Worm (Caenorhabditis elegans): ENCODE results near the gene F35H10.10.
A peak's percentile ranks its signal among the peaks of the same experiment; 100 is the strongest.
"Not testable (repeated sequence)": the region's sequence is repeated elsewhere in the genome, so short reads cannot be mapped to it uniquely, and the experiment has no call there.

Gene F35H10.10

DNA sequence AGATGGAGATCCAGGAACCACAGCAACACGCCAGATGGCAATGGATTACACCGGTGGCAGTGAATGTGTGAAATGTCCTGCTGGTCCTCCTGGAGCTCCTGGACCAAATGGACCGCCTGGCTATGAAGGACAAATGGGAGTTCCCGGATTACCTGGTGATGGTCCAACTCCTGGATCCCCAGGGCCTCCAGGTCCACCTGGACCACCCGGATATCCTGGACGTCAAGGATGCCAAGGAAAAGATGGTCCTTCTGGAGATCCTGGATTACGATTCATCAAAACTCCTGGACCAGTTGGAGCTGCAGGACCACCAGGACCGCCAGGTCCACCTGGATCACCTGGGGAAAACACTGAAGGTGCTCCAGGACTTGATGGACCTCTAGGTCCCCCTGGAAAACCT lies 44.6 kb upstream of the F35H10.10 start:
- TF ChIP-seq K02D7.2 (tag; optimal IDR thresholded peaks at IDR 0.05) (no peak), elt-4 (tag; optimal IDR thresholded peaks at IDR 0.05) (peak; percentile 64), dmd-4 (tag; optimal IDR thresholded peaks at IDR 0.05; ENCODE audit: borderline replicate concordance) (no peak)

- TF ChIP-seq C08G9.2 (tag; optimal IDR thresholded peaks at IDR 0.05) (no peak), ceh-2 (tag; optimal IDR thresholded peaks at IDR 0.05) (no peak), zip-5 (tag; optimal IDR thresholded peaks at IDR 0.05) (no peak), tbx-7 (tag; optimal IDR thresholded peaks at IDR 0.05) (no peak), unc-42 (tag; optimal IDR thresholded peaks at IDR 0.05) (no peak), unc-3 (GFP tag; conservative IDR thresholded peaks at IDR 0.05) (no peak), unc-3 (tag; optimal IDR thresholded peaks at IDR 0.05) (no peak), ceh-24 (tag; optimal IDR thresholded peaks at IDR 0.05) (no peak), ceh-14 (tag; optimal IDR thresholded peaks at IDR 0.05) (no peak), K09A11.1 (tag; optimal IDR thresholded peaks at IDR 0.05; ENCODE audit: insufficient read depth) (no peak), hlh-6 (tag; optimal IDR thresholded peaks at IDR 0.05) (no peak), ceh-45 (GFP tag; IDR thresholded peaks at IDR 0.05) (no peak), pha-4 (tag; optimal IDR thresholded peaks at IDR 0.05) (no peak), elt-4 (tag; optimal IDR thresholded peaks at IDR 0.05) (no peak), npax-4 (tag; optimal IDR thresholded peaks at IDR 0.05) (no peak), pat-9 (tag; optimal IDR thresholded peaks at IDR 0.05) (no peak), K02D7.2 (tag; optimal IDR thresholded peaks at IDR 0.05) (no peak), madf-2 (tag; optimal IDR thresholded peaks at IDR 0.05) (no peak), sox-4 (tag; optimal IDR thresholded peaks at IDR 0.05) (no peak), dmd-4 (tag; optimal IDR thresholded peaks at IDR 0.05; ENCODE audit: borderline replicate concordance) (no peak)
Measured at ce11 chrIV:8355592-8355991, 42.8 kb upstream of the F35H10.10 start, which contains the start of the genes F17E9.2 and col-116. TSS of gene F17E9.2 (plus strand) at chrIV:8355892. TSS of gene col-116 (plus strand) at chrIV:8355906.

ce11 chrIV:8354572-8354971 lies 41.8 kb upstream of the F35H10.10 start, which contains the start of gene F17E9.3:
TSS of gene F17E9.3 (plus strand) at chrIV:8354872.
- TF ChIP-seq ceh-24 (tag; optimal IDR thresholded peaks at IDR 0.05) (no peak), C38D4.7 (GFP tag; optimal IDR thresholded peaks at IDR 0.05) (no peak), npax-4 (tag; optimal IDR thresholded peaks at IDR 0.05) (no peak), ceh-18 (tag; optimal IDR thresholded peaks at IDR 0.05) (no peak), K02D7.2 (tag; optimal IDR thresholded peaks at IDR 0.05) (no peak), ref-2 (tag; optimal IDR thresholded peaks at IDR 0.05) (no peak)

DNA sequence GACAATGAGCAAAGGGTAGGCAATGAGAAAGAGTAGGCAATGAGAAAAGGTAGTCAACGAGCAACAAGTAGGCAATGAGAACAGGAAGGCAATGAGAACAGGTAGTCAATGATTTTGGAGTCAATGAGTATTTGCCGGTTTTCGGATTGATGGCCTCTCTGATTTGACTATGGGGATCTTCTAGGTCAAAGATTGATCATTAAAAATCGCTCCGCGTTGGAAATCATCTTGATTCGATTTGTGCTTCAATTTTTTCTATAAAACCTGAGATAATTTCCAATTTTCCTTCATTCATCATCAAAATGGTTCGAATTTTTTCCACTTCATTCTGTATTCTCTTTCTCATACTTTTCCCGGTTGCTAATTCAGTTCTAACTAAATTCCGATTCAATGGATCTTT lies 39.3 kb upstream of the F35H10.10 start, which contains the start of gene F17E9.16:
Gene F17E9.16 (plus strand): TSS at position 301 of the 400 bp plus-strand sequence.
- not testable (repeated sequence) for TF ChIP-seq ceh-2, hlh-6, ref-2 (tag; optimal IDR thresholded peaks at IDR 0.05)

DNA sequence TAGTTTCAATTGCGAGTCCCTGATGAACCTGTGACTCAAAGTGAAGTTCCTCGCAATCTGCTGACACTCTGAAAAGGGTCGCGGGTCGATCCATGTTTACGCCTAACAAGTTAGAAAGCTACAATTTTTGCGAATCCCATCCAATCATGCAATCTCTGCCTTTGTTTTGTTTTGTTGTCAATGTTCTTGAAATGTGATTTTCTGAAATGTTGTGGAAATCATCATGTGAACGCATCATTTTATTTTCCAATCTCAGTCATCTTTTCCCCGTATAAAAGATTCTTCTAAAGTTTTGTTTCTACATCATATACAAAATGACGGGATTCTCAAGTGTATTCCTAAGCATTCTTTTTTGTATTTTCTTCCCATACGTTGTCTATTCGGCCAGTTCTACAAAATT lies 35.3 kb upstream of the F35H10.10 start, which contains the start of gene F17E9.4:
Gene F17E9.4 (plus strand): TSS at position 301 of the 400 bp plus-strand sequence.
- TF ChIP-seq nhr-232 (tag; optimal IDR thresholded peaks at IDR 0.05), result no peak

DNA sequence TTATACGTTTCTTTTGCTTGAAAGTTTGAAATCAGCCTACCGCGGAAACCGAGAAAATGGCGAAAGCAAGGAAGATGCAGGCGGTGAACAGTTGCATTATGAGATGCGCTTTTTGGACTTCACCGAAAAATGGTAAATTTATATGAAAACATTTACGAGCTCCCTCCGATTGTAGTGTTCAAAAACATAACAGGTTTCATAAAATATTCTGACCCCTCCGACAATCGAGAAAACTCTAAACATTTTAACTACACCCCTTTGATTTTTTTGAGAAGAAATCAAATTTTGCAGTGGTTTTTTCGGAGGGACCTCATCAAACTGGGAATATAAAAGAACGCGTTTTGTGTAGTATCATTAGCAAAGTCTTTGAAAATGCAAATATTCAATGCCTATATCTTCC lies 34.3 kb upstream of the F35H10.10 start, which contains the start of the genes F17E9.18 and F17E9.15:
Gene F17E9.18 (minus strand): TSS at position 101 of the 400 bp plus-strand sequence.
Gene F17E9.15 (plus strand): TSS at position 368 of the 400 bp plus-strand sequence.
- TF ChIP-seq ceh-24 (tag; optimal IDR thresholded peaks at IDR 0.05), result no peak
- no peak for TF ChIP-seq pag-3 (tag; optimal IDR thresholded peaks at IDR 0.05; ENCODE audit: borderline replicate concordance)
- no peak for TF ChIP-seq ceh-14 (tag; optimal IDR thresholded peaks at IDR 0.05)
- TF ChIP-seq elt-2 (tag; optimal IDR thresholded peaks at IDR 0.05), result no peak
- no peak for TF ChIP-seq ama-1 (optimal IDR thresholded peaks at IDR 0.05)
- no peak for TF ChIP-seq pat-9 (tag; optimal IDR thresholded peaks at IDR 0.05)
- no peak for TF ChIP-seq hlh-30 (tag; optimal IDR thresholded peaks at IDR 0.05; ENCODE audit: insufficient read depth)
- no peak for TF ChIP-seq hlh-13 (GFP tag; optimal IDR thresholded peaks at IDR 0.05)
- TF ChIP-seq ceh-48 (tag; optimal IDR thresholded peaks at IDR 0.05), result no peak
- TF ChIP-seq dve-1 (tag; optimal IDR thresholded peaks at IDR 0.05), result no peak
- no peak for TF ChIP-seq unc-3 (GFP tag; conservative IDR thresholded peaks at IDR 0.05)
- TF ChIP-seq unc-3 (tag; optimal IDR thresholded peaks at IDR 0.05), result no peak
- no peak for TF ChIP-seq nhr-11 (tag; optimal IDR thresholded peaks at IDR 0.05)
- no peak for TF ChIP-seq ttx-3 (tag; optimal IDR thresholded peaks at IDR 0.05)
- TF ChIP-seq unc-55 (GFP tag; optimal IDR thresholded peaks at IDR 0.05), result no peak

All from whole organism, late embryonic.